Fruit fly (Drosophila melanogaster) whole organism, prepupa: ENCODE measurements around the gene Uch.

Experiments
- Blimp-1 ChIP-seq: fragments of 200-800 bp; sonication (Bioruptor generic); optimal IDR thresholded peaks from 3 replicates; lab custom pipeline; 2017; ENCODE audit warnings: missing biosample characterization, missing genetic modification characterization, mild to moderate bottlenecking, moderate library complexity, missing genetic modification reagents
- CG10631 ChIP-seq: fragments of 200-800 bp; sonication (Bioruptor generic); optimal IDR thresholded peaks from 2 replicates; lab custom pipeline; 2016; ENCODE audit warnings: missing biosample characterization, missing genetic modification characterization
- CG10669 ChIP-seq: fragments of 200-800 bp; sonication (Bioruptor generic); optimal IDR thresholded peaks from 3 replicates; lab custom pipeline; 2018; ENCODE audit warnings: missing biosample characterization, mild to moderate bottlenecking, missing genetic modification characterization, moderate library complexity
- CG11294 ChIP-seq: fragments of 200-800 bp; sonication (Bioruptor generic); IDR thresholded peaks from 2 replicates; pipeline ENCODE4 v1.3.6; 2022; ENCODE audit warnings: missing biosample characterization, missing genetic modification characterization
- CG11762 ChIP-seq: fragments of 200-800 bp; sonication (Bioruptor generic); optimal IDR thresholded peaks from 3 replicates; lab custom pipeline; 2016; ENCODE audit warnings: missing biosample characterization, missing genetic modification characterization; ENCODE audit not compliant: insufficient read depth
- CG11902 ChIP-seq: fragments of 200-800 bp; sonication (Bioruptor generic); optimal IDR thresholded peaks from 3 replicates; lab custom pipeline; 2016; ENCODE audit warnings: missing biosample characterization, missing genetic modification characterization
- CG15336 ChIP-seq: fragments of 200-800 bp; sonication (Bioruptor generic); IDR thresholded peaks from 2 replicates; pipeline ENCODE4 v1.3.6; 2022; ENCODE audit warnings: missing biosample characterization, missing genetic modification characterization
- CG1621 ChIP-seq: fragments of 200-800 bp; sonication (Bioruptor generic); optimal IDR thresholded peaks from 3 replicates; lab custom pipeline; 2018; ENCODE audit warnings: missing biosample characterization, mild to moderate bottlenecking, missing genetic modification characterization
- CG3032 ChIP-seq: fragments of 200-800 bp; optimal IDR thresholded peaks from 2 replicates; lab custom pipeline; 2019; ENCODE audit warnings: missing biosample characterization, mild to moderate bottlenecking, missing genetic modification characterization, moderate library complexity
- CG31627 ChIP-seq: fragments of 200-800 bp; sonication (Bioruptor generic); optimal IDR thresholded peaks from 3 replicates; lab custom pipeline; 2016; ENCODE audit warnings: missing biosample characterization, missing genetic modification characterization
- CG32006 ChIP-seq: fragments of 200-800 bp; sonication (Bioruptor generic); optimal IDR thresholded peaks from 3 replicates; lab custom pipeline; 2017; ENCODE audit warnings: missing biosample characterization, mild to moderate bottlenecking, missing genetic modification characterization
- CG34406 ChIP-seq: fragments of 200-800 bp; sonication (Bioruptor generic); optimal IDR thresholded peaks from 3 replicates; lab custom pipeline; 2016; ENCODE audit warnings: missing biosample characterization, missing genetic modification characterization
- CG3919 ChIP-seq: fragments of 200-800 bp; sonication (Bioruptor generic); optimal IDR thresholded peaks from 3 replicates; lab custom pipeline; 2016; ENCODE audit warnings: missing biosample characterization, missing genetic modification characterization
- CG4318 ChIP-seq: fragments of 200-800 bp; sonication (Bioruptor generic); optimal IDR thresholded peaks from 3 replicates; lab custom pipeline; 2017; ENCODE audit warnings: missing biosample characterization, mild to moderate bottlenecking, missing genetic modification characterization
- CG6163 ChIP-seq: fragments of 200-800 bp; sonication (Bioruptor generic); IDR thresholded peaks from 3 replicates; pipeline ENCODE4 v1.3.6; 2022; ENCODE audit warnings: missing biosample characterization, missing genetic modification characterization
- CG6792 ChIP-seq: fragments of 200-800 bp; sonication (Bioruptor generic); optimal IDR thresholded peaks from 3 replicates; lab custom pipeline; 2016; ENCODE audit warnings: missing biosample characterization, missing genetic modification characterization
- CG6854 ChIP-seq: fragments of 200-800 bp; sonication (Bioruptor generic); optimal IDR thresholded peaks from 2 replicates; lab custom pipeline; 2017; ENCODE audit warnings: missing biosample characterization, mild to moderate bottlenecking, missing genetic modification characterization
- CG7368 ChIP-seq: fragments of 200-800 bp; sonication (Bioruptor generic); optimal IDR thresholded peaks from 3 replicates; lab custom pipeline; 2016; ENCODE audit warnings: missing biosample characterization, missing genetic modification characterization
- CG8119 ChIP-seq: fragments of 200-800 bp; sonication (Bioruptor generic); IDR thresholded peaks from 3 replicates; pipeline ENCODE4 v1.3.6; 2022; ENCODE audit warnings: missing biosample characterization, missing genetic modification characterization
- CG8319 ChIP-seq: fragments of 200-800 bp; sonication (Bioruptor generic); optimal IDR thresholded peaks from 3 replicates; lab custom pipeline; 2016; ENCODE audit warnings: missing biosample characterization, missing genetic modification characterization
- CG8632 ChIP-seq: fragments of 200-800 bp; sonication (Bioruptor generic); optimal IDR thresholded peaks from 3 replicates; lab custom pipeline; 2016; ENCODE audit warnings: missing biosample characterization, missing genetic modification characterization
- CG9139 ChIP-seq: fragments of 200-800 bp; sonication (Bioruptor generic); optimal IDR thresholded peaks from 3 replicates; lab custom pipeline; 2017; ENCODE audit warnings: missing biosample characterization, mild to moderate bottlenecking, missing genetic modification characterization
- Eip75B ChIP-seq: fragments of 200-800 bp; sonication (Bioruptor generic); optimal IDR thresholded peaks from 3 replicates; lab custom pipeline; 2016; ENCODE audit warnings: missing biosample characterization, missing genetic modification characterization
- Eip78C ChIP-seq: fragments of 200-800 bp; sonication (Bioruptor generic); peaks from one replicate; lab custom pipeline; 2016; ENCODE audit warnings: missing biosample characterization, missing genetic modification characterization
- Eip93F ChIP-seq: fragments of 200-800 bp; sonication (Bioruptor generic); optimal IDR thresholded peaks from 2 replicates; lab custom pipeline; 2016; ENCODE audit warnings: missing biosample characterization, mild to moderate bottlenecking, missing genetic modification characterization
- Ets21C ChIP-seq: fragments of 200-800 bp; sonication (Bioruptor generic); optimal IDR thresholded peaks from 3 replicates; lab custom pipeline; 2016; ENCODE audit warnings: missing biosample characterization, missing genetic modification characterization
- Ets96B ChIP-seq: fragments of 200-800 bp; optimal IDR thresholded peaks from 2 replicates; lab custom pipeline; 2019; ENCODE audit warnings: missing biosample characterization, mild to moderate bottlenecking, missing genetic modification characterization, moderate library complexity
- Gug ChIP-seq: fragments of 200-800 bp; sonication (Bioruptor generic); IDR thresholded peaks from 2 replicates; pipeline ENCODE4 v1.3.6; 2022; ENCODE audit warnings: missing biosample characterization, missing genetic modification characterization
- Hr4 ChIP-seq: fragments of 200-800 bp; sonication (Bioruptor generic); optimal IDR thresholded peaks from 3 replicates; lab custom pipeline; 2016; ENCODE audit warnings: missing biosample characterization, missing genetic modification characterization
- Lpt ChIP-seq: fragments of 200-800 bp; sonication (Bioruptor generic); optimal IDR thresholded peaks from 3 replicates; lab custom pipeline; 2016; ENCODE audit warnings: missing biosample characterization, missing genetic modification characterization
- Met ChIP-seq: fragments of 200-800 bp; sonication (Bioruptor generic); optimal IDR thresholded peaks from 3 replicates; lab custom pipeline; 2016; ENCODE audit warnings: missing biosample characterization, missing genetic modification characterization
- OdsH ChIP-seq: fragments of 200-800 bp; sonication (Bioruptor generic); optimal IDR thresholded peaks from 3 replicates; lab custom pipeline; 2016; ENCODE audit warnings: missing biosample characterization, missing genetic modification characterization
- Smox ChIP-seq: fragments of 200-800 bp; sonication (Bioruptor generic); optimal IDR thresholded peaks from 3 replicates; lab custom pipeline; 2016; ENCODE audit warnings: missing biosample characterization, missing genetic modification characterization
- Sox102F ChIP-seq: fragments of 200-800 bp; sonication (Bioruptor generic); optimal IDR thresholded peaks from 2 replicates; lab custom pipeline; 2016; ENCODE audit warnings: missing biosample characterization, mild to moderate bottlenecking, missing genetic modification characterization
- Sox14 ChIP-seq: fragments of 200-800 bp; sonication (Bioruptor generic); optimal IDR thresholded peaks from 3 replicates; lab custom pipeline; 2016; ENCODE audit warnings: missing biosample characterization, missing genetic modification characterization
- acj6 ChIP-seq: fragments of 200-800 bp; sonication (Bioruptor generic); optimal IDR thresholded peaks from 3 replicates; lab custom pipeline; 2016; ENCODE audit warnings: missing biosample characterization, missing genetic modification characterization
- cyc ChIP-seq: fragments of 200-800 bp; sonication (Bioruptor generic); optimal IDR thresholded peaks from 3 replicates; lab custom pipeline; 2016; ENCODE audit warnings: missing biosample characterization, missing genetic modification characterization
- dac ChIP-seq: fragments of 200-800 bp; sonication (Bioruptor generic); optimal IDR thresholded peaks from 2 replicates; lab custom pipeline; 2017; ENCODE audit warnings: missing biosample characterization, mild to moderate bottlenecking, missing genetic modification characterization
- dsx ChIP-seq: fragments of 200-800 bp; optimal IDR thresholded peaks from 3 replicates; lab custom pipeline; 2019; ENCODE audit warnings: missing biosample characterization, mild to moderate bottlenecking, missing genetic modification characterization, moderate library complexity; ENCODE audit not compliant: poor library complexity, severe bottlenecking
- eg ChIP-seq: fragments of 200-800 bp; sonication (Bioruptor generic); IDR thresholded peaks from 3 replicates; pipeline ENCODE4 v1.3.6; 2022; ENCODE audit warnings: missing biosample characterization, missing genetic modification characterization
- esn ChIP-seq: fragments of 200-800 bp; sonication (Bioruptor generic); optimal IDR thresholded peaks from 2 replicates; lab custom pipeline; 2016; ENCODE audit warnings: missing biosample characterization, mild to moderate bottlenecking, missing genetic modification characterization, moderate library complexity
- fd59A ChIP-seq: fragments of 200-800 bp; sonication (Bioruptor generic); optimal IDR thresholded peaks from 2 replicates; lab custom pipeline; 2017; ENCODE audit warnings: missing biosample characterization, mild to moderate bottlenecking, missing genetic modification characterization, missing genetic modification reagents
- fkh ChIP-seq: fragments of 200-800 bp; sonication (Bioruptor generic); optimal IDR thresholded peaks from 3 replicates; lab custom pipeline; 2017; ENCODE audit warnings: missing biosample characterization, mild to moderate bottlenecking, missing genetic modification characterization, moderate library complexity
- net ChIP-seq: fragments of 200-800 bp; sonication (Bioruptor generic); optimal IDR thresholded peaks from 3 replicates; lab custom pipeline; 2016; ENCODE audit warnings: missing biosample characterization, missing genetic modification characterization
- pdm3 ChIP-seq: fragments of 200-800 bp; sonication (Bioruptor generic); optimal IDR thresholded peaks from 3 replicates; lab custom pipeline; 2016; ENCODE audit warnings: missing biosample characterization, missing genetic modification characterization
- salr ChIP-seq, 2 experiments: fragments of 200-800 bp; sonication (Bioruptor generic); optimal IDR thresholded peaks; 3 replicates each; lab custom pipeline; 2016 to 2018; ENCODE audit warnings: missing biosample characterization in 2 of 2, missing genetic modification characterization in 2 of 2, mild to moderate bottlenecking in 1 of 2
- spab ChIP-seq: fragments of 200-800 bp; sonication (Bioruptor generic); optimal IDR thresholded peaks from 2 replicates; lab custom pipeline; 2017; ENCODE audit warnings: missing biosample characterization, mild to moderate bottlenecking, missing genetic modification characterization, missing genetic modification reagents
- ss ChIP-seq, 2 experiments: fragments of 200-800 bp; sonication (Bioruptor generic); optimal IDR thresholded peaks; 2 replicates in 1 of 2; 3 replicates in 1 of 2; lab custom pipeline; 2017 to 2018; ENCODE audit warnings: mild to moderate bottlenecking in 2 of 2, missing biosample characterization in 2 of 2, missing genetic modification characterization in 2 of 2, moderate library complexity in 1 of 2
- svp ChIP-seq: fragments of 200-800 bp; sonication (Bioruptor generic); peaks from one replicate; lab custom pipeline; 2016; ENCODE audit warnings: missing biosample characterization, missing genetic modification characterization
- topi ChIP-seq: fragments of 200-800 bp; sonication (Bioruptor generic); optimal IDR thresholded peaks from 3 replicates; lab custom pipeline; 2016; ENCODE audit warnings: missing biosample characterization, missing genetic modification characterization
- vri ChIP-seq: fragments of 200-800 bp; sonication (Bioruptor generic); optimal IDR thresholded peaks from 3 replicates; lab custom pipeline; 2016; ENCODE audit warnings: missing biosample characterization, mild to moderate bottlenecking, missing genetic modification characterization

Gene Uch

DNA sequence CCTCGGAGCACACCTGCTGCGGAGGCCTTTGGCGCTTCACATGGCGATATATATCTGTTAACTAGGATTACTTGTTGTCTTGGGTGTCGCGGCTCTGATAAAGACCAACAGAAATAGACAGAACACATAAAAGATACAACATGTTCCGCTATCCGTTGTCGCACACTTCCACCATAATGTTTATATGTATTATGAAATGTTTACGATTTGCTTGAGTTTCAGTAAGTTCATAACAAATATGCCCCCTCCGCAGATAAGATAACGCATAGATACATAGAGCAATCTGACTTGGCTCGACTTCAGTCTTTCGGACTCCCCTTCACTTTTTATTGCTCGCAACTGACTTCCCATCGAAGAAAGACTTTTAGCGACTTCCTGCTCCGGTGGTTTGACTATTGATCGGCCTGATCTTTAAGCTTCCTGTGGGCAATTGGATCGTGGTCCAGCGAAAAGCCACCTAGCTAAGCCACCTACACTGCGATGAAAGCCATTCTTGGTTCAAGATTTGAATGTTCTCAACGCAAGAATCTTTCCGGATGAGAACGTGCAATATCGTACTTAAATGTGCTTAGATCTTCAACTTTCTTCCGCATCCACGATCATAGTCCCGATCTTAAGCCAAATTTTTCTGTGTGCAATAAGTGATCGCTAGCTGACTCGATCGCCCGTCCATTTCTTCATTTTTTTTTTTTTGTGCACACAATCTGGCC, 45.7 kb downstream of the Uch start:
- peak; percentile 79 for TF ChIP-seq Gug
- peak; percentile 30 for TF ChIP-seq CG11762
- peak; percentile 39 for TF ChIP-seq pdm3 (GFP tag; lab: Kevin White, UChicago)
- TF ChIP-seq acj6 (GFP tag; lab: Kevin White, UChicago), result peak; percentile 60
- no peak for TF ChIP-seq Eip93F (GFP tag; lab: Kevin White, UChicago)
- no peak for TF ChIP-seq dac
- peak; percentile 59 for TF ChIP-seq spab (GFP tag; lab: Kevin White, UChicago)
- TF ChIP-seq CG11294 (GFP tag; lab: Robert Waterston, UW), result peak; percentile 70
- peak; percentile 75 for TF ChIP-seq Ets96B (tag; lab: Kevin White, UChicago)
- peak; percentile 90 for TF ChIP-seq CG6163 (GFP tag; lab: Robert Waterston, UW)
- peak; percentile 69 for TF ChIP-seq vri (GFP tag; lab: Kevin White, UChicago)
- peak; percentile 43 for TF ChIP-seq dsx
- TF ChIP-seq CG7368 (GFP tag; lab: Kevin White, UChicago), result peak; percentile 49
- no peak for TF ChIP-seq Ets21C (GFP tag; lab: Kevin White, UChicago)
- no peak for TF ChIP-seq Blimp-1 (GFP tag; lab: Kevin White, UChicago)
- TF ChIP-seq fd59A (GFP tag; lab: Kevin White, UChicago), result peak; percentile 66
- TF ChIP-seq CG15336 (GFP tag; lab: Robert Waterston, UW), result peak; percentile 77
- TF ChIP-seq Smox (GFP tag; lab: Kevin White, UChicago), result no peak
- TF ChIP-seq CG3919 (GFP tag; lab: Kevin White, UChicago), result peak; percentile 81
- no peak for TF ChIP-seq CG6792 (GFP tag; lab: Kevin White, UChicago)
- TF ChIP-seq Sox14, result peak; percentile 61
- peak; percentile 47; the same call in 2 of the 3 replicates for TF ChIP-seq CG8119 (GFP tag; lab: Robert Waterston, UW)
- TF ChIP-seq CG4318 (GFP tag; lab: Kevin White, UChicago), result peak; percentile 79
- TF ChIP-seq CG32006 (GFP tag; lab: Kevin White, UChicago), result peak; percentile 88
- no peak for TF ChIP-seq Sox102F (GFP tag; lab: Kevin White, UChicago)
- peak in 1 of 2 experiments; percentile 23 for TF ChIP-seq ss (GFP tag; optimal IDR thresholded peaks at IDR 0.05; lab: Kevin White, UChicago)
- no peak for TF ChIP-seq Met (GFP tag; lab: Kevin White, UChicago)
- peak; percentile 60 for TF ChIP-seq Eip75B (GFP tag; lab: Kevin White, UChicago)
- TF ChIP-seq Lpt (GFP tag; lab: Kevin White, UChicago), result peak; percentile 81
- TF ChIP-seq Hr4, result peak; percentile 63
- TF ChIP-seq svp (GFP tag; lab: Kevin White, UChicago), result peak; percentile 47
- peak; percentile 93 for TF ChIP-seq fkh
- peak; percentile 81 for TF ChIP-seq eg (GFP tag; lab: Robert Waterston, UW)
- no peak for TF ChIP-seq CG31627
- TF ChIP-seq CG34406 (GFP tag; lab: Kevin White, UChicago), result peak; percentile 13
- TF ChIP-seq CG8319, result peak; percentile 0
- no peak for TF ChIP-seq CG6854 (GFP tag; lab: Kevin White, UChicago)
- no peak for TF ChIP-seq CG11902 (GFP tag; lab: Kevin White, UChicago)
- TF ChIP-seq CG10669 (GFP tag; lab: Kevin White, UChicago), result peak; percentile 64
- TF ChIP-seq CG10631 (GFP tag; lab: Kevin White, UChicago), result peak; percentile 80
- TF ChIP-seq cyc, result no peak
- TF ChIP-seq CG3032 (tag; lab: Kevin White, UChicago), result peak; percentile 66
- peak; percentile 4 for TF ChIP-seq CG8632 (GFP tag; lab: Kevin White, UChicago)
- peak; percentile 83 for TF ChIP-seq Eip78C (GFP tag; lab: Kevin White, UChicago)
- TF ChIP-seq esn (GFP tag; lab: Kevin White, UChicago), result no peak
- TF ChIP-seq CG9139 (GFP tag; lab: Kevin White, UChicago), result no peak
- TF ChIP-seq CG1621, result peak; percentile 53
- TF ChIP-seq topi, result no peak
- peak; percentile 57 for TF ChIP-seq net (GFP tag; lab: Kevin White, UChicago)
- TF ChIP-seq OdsH, result peak; percentile 44
- TF ChIP-seq salr (GFP tag; optimal IDR thresholded peaks at IDR 0.05; lab: Kevin White, UChicago), result peak; percentile 29 to 77
